Fruit fly (Drosophila melanogaster) whole organism, embryonic: ENCODE measurements around the gene SppL.

ENCODE experiments used
- Bdp1 ChIP-seq: fragments of 200-800 bp; sonication (Bioruptor generic); optimal IDR thresholded peaks from 3 replicates; lab custom pipeline; 2016; ENCODE audit warnings: missing biosample characterization, missing genetic modification characterization
- Blimp-1 ChIP-seq: fragments of 200-800 bp; sonication (Bioruptor generic); optimal IDR thresholded peaks from 3 replicates; lab custom pipeline; 2018; ENCODE audit warnings: missing biosample characterization, missing genetic modification characterization, mild to moderate bottlenecking, moderate library complexity, missing genetic modification reagents
- C15 ChIP-seq: fragments of 200-800 bp; sonication (Bioruptor generic); IDR thresholded peaks from 3 replicates; pipeline ENCODE4 v1.3.6; 2022; ENCODE audit warnings: missing biosample characterization, missing genetic modification characterization
- CG1024 ChIP-seq: fragments of 200-800 bp; sonication (Bioruptor generic); IDR thresholded peaks from 2 replicates; pipeline ENCODE4 v1.3.6; 2022; ENCODE audit warnings: missing biosample characterization, missing genetic modification characterization
- CG10565 ChIP-seq: fragments of 200-800 bp; sonication (Bioruptor generic); optimal IDR thresholded peaks from 3 replicates; lab custom pipeline; 2016; ENCODE audit warnings: missing biosample characterization, mild to moderate bottlenecking, missing genetic modification characterization
- CG11093 ChIP-seq: fragments of 200-800 bp; sonication (Bioruptor generic); IDR thresholded peaks from 3 replicates; pipeline ENCODE4 v1.3.6; 2022; ENCODE audit warnings: missing biosample characterization, missing genetic modification characterization
- CG12071 ChIP-seq: fragments of 200-800 bp; sonication (Bioruptor generic); optimal IDR thresholded peaks from 3 replicates; lab custom pipeline; 2018; ENCODE audit warnings: missing biosample characterization, mild to moderate bottlenecking, missing genetic modification characterization
- CG12219 ChIP-seq: fragments of 200-800 bp; sonication (Bioruptor generic); optimal IDR thresholded peaks from 3 replicates; lab custom pipeline; 2018; ENCODE audit warnings: missing biosample characterization, mild to moderate bottlenecking, missing genetic modification characterization
- CG17385 ChIP-seq: fragments of 200-800 bp; sonication (Bioruptor generic); optimal IDR thresholded peaks from 3 replicates; lab custom pipeline; 2018; ENCODE audit warnings: missing biosample characterization, mild to moderate bottlenecking, missing genetic modification characterization
- CG2120 ChIP-seq: fragments of 200-800 bp; sonication (Bioruptor generic); optimal IDR thresholded peaks from 3 replicates; lab custom pipeline; 2016; ENCODE audit warnings: missing biosample characterization, missing genetic modification characterization
- CG2889 ChIP-seq: fragments of 200-800 bp; sonication (Bioruptor generic); IDR thresholded peaks from 3 replicates; pipeline ENCODE4 v1.3.6; 2022; ENCODE audit warnings: missing biosample characterization, missing genetic modification characterization
- CG30020 ChIP-seq: fragments of 200-800 bp; optimal IDR thresholded peaks from 2 replicates; lab custom pipeline; 2019; ENCODE audit warnings: missing biosample characterization, mild to moderate bottlenecking, missing genetic modification characterization, moderate library complexity
- CG30431 ChIP-seq: fragments of 200-800 bp; sonication (Bioruptor generic); optimal IDR thresholded peaks from 2 replicates; lab custom pipeline; 2017; ENCODE audit warnings: missing biosample characterization, missing genetic modification characterization
- CG31441 ChIP-seq: fragments of 200-800 bp; sonication (Bioruptor generic); IDR thresholded peaks from 2 replicates; pipeline ENCODE4 v1.3.6; 2022; ENCODE audit warnings: missing biosample characterization, missing genetic modification characterization
- CG3847 ChIP-seq: fragments of 200-800 bp; sonication (Bioruptor generic); IDR thresholded peaks from 2 replicates; pipeline ENCODE4 v1.3.6; 2022; ENCODE audit warnings: missing biosample characterization, missing genetic modification characterization
- CG3995 ChIP-seq: fragments of 200-800 bp; sonication (Bioruptor generic); optimal IDR thresholded peaks from 3 replicates; lab custom pipeline; 2016; ENCODE audit warnings: missing biosample characterization, missing genetic modification characterization
- CG5180 ChIP-seq: fragments of 200-800 bp; sonication (Bioruptor generic); optimal IDR thresholded peaks from 3 replicates; lab custom pipeline; 2017; ENCODE audit warnings: missing biosample characterization, missing genetic modification characterization, mild to moderate bottlenecking, moderate library complexity, missing genetic modification reagents
- CG5245 ChIP-seq: fragments of 200-800 bp; sonication (Bioruptor generic); optimal IDR thresholded peaks from 3 replicates; lab custom pipeline; 2016; ENCODE audit warnings: missing biosample characterization, missing genetic modification characterization
- CG6654 ChIP-seq: fragments of 200-800 bp; sonication (Bioruptor generic); optimal IDR thresholded peaks from 2 replicates; lab custom pipeline; 2017; ENCODE audit warnings: missing biosample characterization, mild to moderate bottlenecking, missing genetic modification characterization
- CG6683 ChIP-seq: fragments of 200-800 bp; sonication (Bioruptor generic); optimal IDR thresholded peaks from 2 replicates; lab custom pipeline; 2017; ENCODE audit warnings: missing biosample characterization, mild to moderate bottlenecking, missing genetic modification characterization, missing genetic modification reagents
- CG7839 ChIP-seq: fragments of 200-800 bp; sonication (Bioruptor generic); optimal IDR thresholded peaks from 3 replicates; lab custom pipeline; 2018; ENCODE audit warnings: missing biosample characterization, mild to moderate bottlenecking, missing genetic modification characterization, moderate library complexity
- CG9797 ChIP-seq: fragments of 200-800 bp; sonication (Bioruptor generic); optimal IDR thresholded peaks from 3 replicates; lab custom pipeline; 2018; ENCODE audit warnings: missing biosample characterization, mild to moderate bottlenecking, missing genetic modification characterization
- CG9817 ChIP-seq: fragments of 200-800 bp; sonication (Bioruptor generic); optimal IDR thresholded peaks from 2 replicates; lab custom pipeline; 2018; ENCODE audit warnings: missing biosample characterization, mild to moderate bottlenecking, missing genetic modification characterization, moderate library complexity
- D19B ChIP-seq: fragments of 200-800 bp; sonication (Bioruptor generic); optimal IDR thresholded peaks from 2 replicates; lab custom pipeline; 2017; ENCODE audit warnings: missing biosample characterization, mild to moderate bottlenecking, missing genetic modification characterization
- Dfd ChIP-seq, 2 experiments: fragments of >200 bp; optimal IDR thresholded peaks; 2 replicates each; lab custom pipeline; 2017; ENCODE audit warnings: missing biosample characterization in 2 of 2, missing genetic modification characterization in 2 of 2
- Doc3 ChIP-seq: fragments of 200-800 bp; sonication (Bioruptor generic); IDR thresholded peaks from 3 replicates; pipeline ENCODE4 v1.3.6; 2022; ENCODE audit warnings: missing biosample characterization, missing genetic modification characterization; ENCODE audit not compliant: partially characterized antibody
- E2f1 ChIP-seq: fragments of 200-800 bp; sonication (Bioruptor generic); IDR thresholded peaks from 2 replicates; pipeline ENCODE4 v1.3.6; 2022; ENCODE audit warnings: missing biosample characterization, missing genetic modification characterization
- Gug ChIP-seq: fragments of 200-800 bp; sonication (Bioruptor generic); IDR thresholded peaks from 4 replicates; pipeline ENCODE4 v1.3.6; 2022; ENCODE audit warnings: missing biosample characterization, missing genetic modification characterization
- HLHmδ ChIP-seq: fragments of 200-800 bp; sonication (Bioruptor generic); optimal IDR thresholded peaks from 2 replicates; lab custom pipeline; 2018; ENCODE audit warnings: missing biosample characterization, mild to moderate bottlenecking, missing genetic modification characterization, moderate library complexity
- Hey ChIP-seq: fragments of 200-800 bp; sonication (Bioruptor generic); optimal IDR thresholded peaks from 3 replicates; lab custom pipeline; 2018; ENCODE audit warnings: missing biosample characterization, mild to moderate bottlenecking, missing genetic modification characterization
- MESR4 ChIP-seq: fragments of 200-800 bp; sonication (Bioruptor generic); optimal IDR thresholded peaks from 2 replicates; lab custom pipeline; 2018; ENCODE audit warnings: missing biosample characterization, mild to moderate bottlenecking, missing genetic modification characterization, moderate library complexity
- NFAT ChIP-seq: fragments of 200-800 bp; sonication (Bioruptor generic); IDR thresholded peaks from 2 replicates; pipeline ENCODE4 v1.3.6; 2022; ENCODE audit warnings: missing biosample characterization, missing genetic modification characterization
- Ravus ChIP-seq: fragments of 200-800 bp; sonication (Bioruptor generic); IDR thresholded peaks from 2 replicates; pipeline ENCODE4 v1.3.6; 2022; ENCODE audit warnings: missing biosample characterization, missing genetic modification characterization
- Sry-δ ChIP-seq: fragments of 200-800 bp; sonication (Bioruptor generic); optimal IDR thresholded peaks from 2 replicates; lab custom pipeline; 2016; ENCODE audit warnings: missing biosample characterization, missing genetic modification characterization
- cato ChIP-seq: fragments of 200-800 bp; sonication (Bioruptor generic); optimal IDR thresholded peaks from 2 replicates; lab custom pipeline; 2016; ENCODE audit warnings: missing biosample characterization, missing genetic modification characterization, borderline replicate concordance
- crc ChIP-seq: fragments of 200-800 bp; sonication (Bioruptor generic); optimal IDR thresholded peaks from 2 replicates; lab custom pipeline; 2016; ENCODE audit warnings: missing biosample characterization, missing genetic modification characterization
- esg ChIP-seq: fragments of 200-800 bp; sonication (Bioruptor generic); conservative IDR thresholded peaks from 2 replicates; pipeline ENCODE4 v1.3.6; 2022; ENCODE audit warnings: missing biosample characterization, missing genetic modification characterization
- jumu ChIP-seq: fragments of 200-800 bp; sonication (Bioruptor generic); optimal IDR thresholded peaks from 3 replicates; lab custom pipeline; 2016; ENCODE audit warnings: missing biosample characterization, missing genetic modification characterization
- klu ChIP-seq: fragments of 200-800 bp; sonication (Bioruptor generic); IDR thresholded peaks from 2 replicates; pipeline ENCODE4 v1.3.6; 2022; ENCODE audit warnings: missing biosample characterization, missing genetic modification characterization
- pan ChIP-seq, 4 experiments: fragments of >200 bp in 3 of 4; fragments of 200-800 bp in 1 of 4; sonication (Bioruptor generic) in 1 of 4; optimal IDR thresholded peaks in 3 of 4; IDR thresholded peaks in 1 of 4; 2 replicates each; pipeline versions ENCODE4 v1.3.6 to Lab custom; 2017 to 2022; ENCODE audit warnings: missing biosample characterization in 2 of 4, missing genetic modification characterization in 2 of 4, mixed read lengths in 1 of 4
- phol ChIP-seq: fragments of 200-800 bp; sonication (Bioruptor generic); optimal IDR thresholded peaks from 3 replicates; lab custom pipeline; 2018; ENCODE audit warnings: missing biosample characterization, mild to moderate bottlenecking, missing genetic modification characterization, moderate library complexity
- prd ChIP-seq, 3 experiments: fragments of >200 bp in 2 of 3; fragments of 200-800 bp in 1 of 3; sonication (Bioruptor generic) in 1 of 3; optimal IDR thresholded peaks in 2 of 3; IDR thresholded peaks in 1 of 3; 2 replicates in 2 of 3; 3 replicates in 1 of 3; pipeline versions ENCODE4 v1.3.6 to Lab custom; 2017 to 2022; ENCODE audit warnings: missing biosample characterization in 1 of 3, missing genetic modification characterization in 1 of 3
- ranshi ChIP-seq: fragments of 200-800 bp; sonication (Bioruptor generic); IDR thresholded peaks from 2 replicates; pipeline ENCODE4 v1.3.6; 2022; ENCODE audit warnings: missing biosample characterization, missing genetic modification characterization
- sd ChIP-seq: fragments of 200-800 bp; sonication (Bioruptor generic); optimal IDR thresholded peaks from 3 replicates; lab custom pipeline; 2018; ENCODE audit warnings: missing biosample characterization, mild to moderate bottlenecking, missing genetic modification characterization, moderate library complexity
- seq ChIP-seq: fragments of 200-800 bp; sonication (Bioruptor generic); IDR thresholded peaks from 2 replicates; pipeline ENCODE4 v1.3.6; 2022; ENCODE audit warnings: missing biosample characterization, missing genetic modification characterization
- sna ChIP-seq: fragments of 200-800 bp; sonication (Bioruptor generic); IDR thresholded peaks from 2 replicates; pipeline ENCODE4 v1.3.6; 2022; ENCODE audit warnings: missing biosample characterization, missing genetic modification characterization; ENCODE audit not compliant: partially characterized antibody
- sqz ChIP-seq: fragments of 200-800 bp; sonication (Bioruptor generic); optimal IDR thresholded peaks from 3 replicates; lab custom pipeline; 2018; ENCODE audit warnings: missing biosample characterization, mild to moderate bottlenecking, missing genetic modification characterization
- trem ChIP-seq: fragments of 200-800 bp; optimal IDR thresholded peaks from 3 replicates; lab custom pipeline; 2019; ENCODE audit warnings: missing biosample characterization, mild to moderate bottlenecking, missing genetic modification characterization, moderate library complexity

SppL gene

DNA sequence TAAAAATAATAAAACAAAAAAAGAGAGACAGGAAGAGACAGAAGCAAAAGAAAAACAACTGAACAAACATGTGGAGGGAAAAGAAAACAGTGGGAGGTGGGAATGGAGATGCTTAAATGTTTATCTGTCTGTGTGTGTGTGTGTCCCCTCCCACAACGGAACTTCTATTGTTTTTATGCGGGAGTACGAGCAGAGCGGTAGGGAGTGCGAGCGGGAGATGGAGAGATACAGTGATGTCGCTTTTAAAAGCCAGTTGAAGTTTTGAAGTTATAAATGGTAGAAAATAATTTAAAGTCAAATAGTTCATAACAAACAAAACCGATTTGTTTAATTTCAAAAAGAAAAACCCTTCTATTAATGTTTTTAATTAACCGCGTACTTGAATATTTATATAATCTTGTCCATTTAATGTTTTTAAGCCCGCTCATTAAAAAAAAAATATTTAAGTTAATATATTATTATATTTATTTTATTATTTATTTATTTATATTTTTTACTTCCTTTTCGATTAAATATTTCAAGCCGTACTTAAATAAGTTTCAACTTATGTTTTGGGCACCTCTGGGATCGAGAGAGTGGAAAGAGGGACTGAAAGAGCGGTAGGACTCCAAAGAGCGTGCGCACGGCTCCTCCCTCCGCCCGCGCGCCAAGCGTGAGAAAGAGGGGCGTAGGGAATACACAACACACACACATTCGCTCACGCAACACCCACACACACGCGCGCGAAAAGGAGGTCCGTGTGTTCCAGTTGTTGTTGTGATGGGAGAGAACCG lies 1.4 kb upstream of the SppL start (continued):
- TF ChIP-seq phol (tag; lab: Kevin White, UChicago) (peak; percentile 68), CG7839 (tag; lab: Kevin White, UChicago) (peak; percentile 59), sd (tag; lab: Kevin White, UChicago) (no peak), CG5245 (GFP tag; lab: Kevin White, UChicago) (no peak), Bdp1 (GFP tag; lab: Kevin White, UChicago) (no peak), sqz (GFP tag; lab: Kevin White, UChicago) (no peak), CG3995 (GFP tag; lab: Kevin White, UChicago) (no peak), Sry-δ (GFP tag; lab: Kevin White, UChicago) (no peak), CG2889 (GFP tag; lab: Robert Waterston, UW) (no peak), pan (optimal IDR thresholded peaks at IDR 0.05; lab: Kevin White, UChicago) (no peak), pan (GFP tag; optimal IDR thresholded peaks at IDR 0.05 in 1 of 2, IDR thresholded peaks at IDR 0.05 in 1 of 2) (no peak), Ravus (no peak), CG6654 (GFP tag; lab: Kevin White, UChicago) (peak; percentile 25), esg (GFP tag; lab: Robert Waterston, UW) (0 out of 2 replicates have a peak, but pooled peaks have one; percentile 20), Gug (GFP tag; lab: Robert Waterston, UW) (no peak; the same call in 3 of the 4 replicates), trem (peak; percentile 45), CG30020 (tag; lab: Kevin White, UChicago) (no peak), D19B (GFP tag; lab: Kevin White, UChicago) (no peak), HLHmδ (GFP tag; lab: Kevin White, UChicago) (no peak), ranshi (peak; percentile 55; the same call in 1 of the 2 replicates), CG3847 (GFP tag; lab: Robert Waterston, UW) (no peak), MESR4 (GFP tag; lab: Kevin White, UChicago) (no peak), C15 (GFP tag; lab: Robert Waterston, UW) (no peak), CG5180 (GFP tag; lab: Kevin White, UChicago) (peak; percentile 1), CG12219 (GFP tag; lab: Kevin White, UChicago) (no peak), Blimp-1 (GFP tag; lab: Kevin White, UChicago) (peak; percentile 65), CG6683 (GFP tag; lab: Kevin White, UChicago) (peak; percentile 3), prd (optimal IDR thresholded peaks at IDR 0.05; lab: Kevin White, UChicago) (no peak), prd (GFP tag; IDR thresholded peaks at IDR 0.05; lab: Robert Waterston, UW) (peak; percentile 49; the same call in 1 of the 3 replicates), CG31441 (peak; percentile 64; the same call in 1 of the 2 replicates), CG11093 (GFP tag; lab: Robert Waterston, UW) (no peak), CG12071 (GFP tag; lab: Kevin White, UChicago) (peak; percentile 4), CG1024 (GFP tag; lab: Robert Waterston, UW) (no peak), CG2120 (GFP tag; lab: Kevin White, UChicago) (peak; percentile 51), E2f1 (peak; percentile 35; the same call in 1 of the 2 replicates), sna (GFP tag; lab: Robert Waterston, UW) (no peak), CG10565 (GFP tag; lab: Kevin White, UChicago) (no peak), CG9817 (peak; percentile 24), CG9797 (GFP tag; lab: Kevin White, UChicago) (no peak), CG30431 (peak; percentile 11), seq (GFP tag; lab: Robert Waterston, UW) (no peak), CG17385 (GFP tag; lab: Kevin White, UChicago) (peak; percentile 54), jumu (GFP tag; lab: Kevin White, UChicago) (no peak), NFAT (GFP tag; lab: Robert Waterston, UW) (no peak), cato (peak; percentile 30), Hey (no peak), klu (GFP tag; lab: Robert Waterston, UW) (0 out of 2 replicates have a peak, but pooled peaks have one; percentile 37), Dfd (GFP tag; optimal IDR thresholded peaks at IDR 0.05; lab: Kevin White, UChicago) (no peak), Doc3 (GFP tag; lab: Robert Waterston, UW) (no peak), crc (GFP tag; lab: Kevin White, UChicago) (no peak)
